Worm (Caenorhabditis elegans) whole organism, L4 larva: Measurements from ENCODE around the gene C45G7.13.
A peak's percentile ranks its signal among the peaks of the same experiment; 100 is the strongest.

Experiments used
- Y48G9A.11 ChIP-seq: fragments of 200-800 bp; sonication (Bioruptor generic); IDR thresholded peaks from 2 replicates; pipeline ENCODE4 v1.3.6; 2022; ENCODE audit warnings: missing genetic modification reagents, missing genetic modification characterization, missing compliant biosample characterization
- Y5F2A.4 ChIP-seq: fragments of 200-800 bp; sonication (Bioruptor generic); optimal IDR thresholded peaks from 2 replicates; lab custom pipeline; 2018; ENCODE audit warnings: mild to moderate bottlenecking, missing genetic modification characterization, missing compliant biosample characterization
- ama-1 ChIP-seq: fragments of 150-350 bp; optimal IDR thresholded peaks from 2 replicates; lab custom pipeline; 2014; ENCODE audit warnings: inconsistent platforms, mixed read lengths
- ceh-82 ChIP-seq: sonication (generic microtip); optimal IDR thresholded peaks from 2 replicates; lab custom pipeline; 2017; ENCODE audit warnings: missing biosample characterization, missing genetic modification characterization
- dmd-6 ChIP-seq: fragments of 200-800 bp; sonication (Bioruptor generic); IDR thresholded peaks from 2 replicates; pipeline ENCODE4 v1.3.6; 2022; ENCODE audit warnings: missing genetic modification reagents, missing genetic modification characterization, missing compliant biosample characterization
- mdt-29 ChIP-seq: fragments of 200-800 bp; sonication (Bioruptor generic); IDR thresholded peaks from 2 replicates; pipeline ENCODE4 v1.3.6; 2022; ENCODE audit warnings: missing genetic modification reagents, missing genetic modification characterization, missing compliant biosample characterization
- nhr-11 ChIP-seq: fragments of 150-350 bp; optimal IDR thresholded peaks from 2 replicates; lab custom pipeline; 2014; ENCODE audit warnings: missing biosample characterization, missing genetic modification characterization
- pha-4 ChIP-seq, 2 experiments: fragments of 150-350 bp in 1 of 2; fragments of 200-800 bp in 1 of 2; sonication (Bioruptor generic) in 1 of 2; IDR thresholded peaks in 1 of 2; optimal IDR thresholded peaks in 1 of 2; 2 replicates each; pipeline versions ENCODE4 v1.3.6 to Lab custom; 2014 to 2022; ENCODE audit warnings: missing genetic modification characterization in 2 of 2, missing genetic modification reagents in 2 of 2, missing biosample characterization in 1 of 2, missing compliant biosample characterization in 1 of 2
- tag-97 ChIP-seq: fragments of 200-800 bp; sonication (Bioruptor generic); IDR thresholded peaks from 2 replicates; pipeline ENCODE4 v1.3.6; 2022; ENCODE audit warnings: missing genetic modification characterization, missing compliant biosample characterization
- zag-1 ChIP-seq: fragments of 150-350 bp; optimal IDR thresholded peaks from 2 replicates; lab custom pipeline; 2014; ENCODE audit warnings: missing biosample characterization, missing genetic modification characterization

DNA sequence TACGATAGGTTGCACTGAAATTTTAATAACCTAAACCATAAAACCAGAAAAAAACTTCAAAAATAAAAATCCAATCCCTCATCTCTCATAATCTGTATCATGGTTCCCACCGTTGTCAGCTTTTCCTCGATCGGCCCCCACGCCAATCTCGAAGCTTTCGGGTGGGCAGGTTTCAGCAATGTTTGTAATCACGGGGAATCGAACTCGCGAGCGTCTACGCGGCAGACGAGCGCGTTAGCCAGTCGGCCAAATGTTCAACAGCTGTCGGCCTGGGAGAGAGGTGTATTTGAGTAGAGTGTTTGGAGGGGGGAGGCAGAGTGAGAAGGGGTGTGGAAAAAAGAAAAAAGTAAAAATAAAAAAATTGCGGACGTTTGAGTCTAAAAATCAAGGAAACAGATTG is 42.7 kb downstream of the C45G7.13 start:
- peak; percentile 66 for TF ChIP-seq nhr-11 (tag; lab: Kevin White, UChicago)
- peak; percentile 51 for TF ChIP-seq ama-1 (lab: Kevin White, UChicago)
- peak; percentile 81 for TF ChIP-seq dmd-6 (GFP tag; lab: Robert Waterston, UW)
- TF ChIP-seq ceh-82 (tag; lab: Kevin White, UChicago), result no peak
- TF ChIP-seq pha-4 (GFP tag; IDR thresholded peaks at IDR 0.05; lab: Robert Waterston, UW), result peak; percentile 82
- no peak for TF ChIP-seq pha-4 (tag; optimal IDR thresholded peaks at IDR 0.05; lab: Kevin White, UChicago)
- TF ChIP-seq zag-1 (tag; lab: Kevin White, UChicago), result no peak
- TF ChIP-seq Y5F2A.4 (GFP tag; lab: Kevin White, UChicago), result peak; percentile 82
- TF ChIP-seq tag-97 (GFP tag; lab: Robert Waterston, UW), result no peak
- TF ChIP-seq mdt-29 (GFP tag; lab: Robert Waterston, UW), result peak; percentile 78; the same call in 1 of the 2 replicates
- TF ChIP-seq Y48G9A.11 (GFP tag; lab: Robert Waterston, UW), result peak; percentile 85
